Fruit fly (Drosophila melanogaster): ENCODE results near the gene Rox8.

The Rox8 gene

dm6 chr3R:24024688-24025087 is 23.4 kb downstream of the Rox8 start:
- TF ChIP-seq CG17801 (GFP tag; optimal IDR thresholded peaks at IDR 0.05; ENCODE audit: partially characterized antibody): no peak

dm6 chr3R:24024123-24024522 is 23.9 kb downstream of the Rox8 start:
- TF ChIP-seq CG17801 (GFP tag; optimal IDR thresholded peaks at IDR 0.05; ENCODE audit: partially characterized antibody): no peak

DNA sequence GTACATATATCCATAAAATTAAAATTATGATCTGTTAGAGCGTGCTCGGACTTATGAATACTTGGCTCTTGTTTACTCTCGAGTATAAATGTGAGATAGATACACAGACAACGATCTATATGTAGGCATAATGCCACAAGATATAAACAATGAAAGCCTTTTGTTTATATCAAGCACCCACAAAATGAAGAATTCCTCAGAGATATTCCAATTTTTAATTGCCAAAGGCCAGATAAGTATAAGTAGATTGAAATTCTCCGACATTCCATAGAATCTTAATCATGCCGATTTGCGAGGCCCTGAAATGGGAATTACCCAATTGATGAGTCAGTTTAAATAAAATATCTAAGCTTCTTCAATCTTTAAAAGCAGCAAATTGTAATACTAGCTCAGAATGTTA is 26.2 kb downstream of the Rox8 start:
- no peak for TF ChIP-seq CG17801 (GFP tag; optimal IDR thresholded peaks at IDR 0.05; ENCODE audit: partially characterized antibody)

DNA sequence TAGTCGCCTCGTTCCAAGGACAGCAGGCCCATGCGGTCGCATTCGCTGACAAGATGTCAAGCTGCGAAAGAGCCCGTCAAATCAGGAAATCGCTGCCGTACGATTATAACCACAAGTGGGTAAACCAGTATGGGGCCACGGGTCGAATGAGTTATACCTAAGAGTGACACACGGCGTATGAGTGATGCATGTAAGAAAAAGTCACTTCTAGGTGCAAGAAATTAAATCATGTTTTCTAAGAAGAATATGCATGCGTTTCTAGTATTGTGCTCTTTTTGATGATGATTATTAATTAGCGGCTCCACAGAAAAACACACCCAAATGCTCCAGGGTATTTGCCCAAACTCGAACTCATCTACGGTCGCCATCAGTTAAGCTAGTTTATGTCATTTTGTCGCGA is 30.4 kb downstream of the Rox8 start:
- TF ChIP-seq CG17801 (GFP tag; optimal IDR thresholded peaks at IDR 0.05; ENCODE audit: partially characterized antibody): no peak

dm6 chr3R:24015939-24016913 is 31.8 kb downstream of the Rox8 start:
- no peak for TF ChIP-seq CG17801 (GFP tag; optimal IDR thresholded peaks at IDR 0.05; ENCODE audit: partially characterized antibody)

- TF ChIP-seq CG17801 (GFP tag; optimal IDR thresholded peaks at IDR 0.05; ENCODE audit: partially characterized antibody): no peak
These were observed 32.6 kb downstream of the Rox8 start for dm6 chr3R:24015449-24015848.

dm6 chr3R:24014600-24014999 is 33.5 kb downstream of the Rox8 start:
- no peak for TF ChIP-seq CG17801 (GFP tag; optimal IDR thresholded peaks at IDR 0.05; ENCODE audit: partially characterized antibody)

DNA sequence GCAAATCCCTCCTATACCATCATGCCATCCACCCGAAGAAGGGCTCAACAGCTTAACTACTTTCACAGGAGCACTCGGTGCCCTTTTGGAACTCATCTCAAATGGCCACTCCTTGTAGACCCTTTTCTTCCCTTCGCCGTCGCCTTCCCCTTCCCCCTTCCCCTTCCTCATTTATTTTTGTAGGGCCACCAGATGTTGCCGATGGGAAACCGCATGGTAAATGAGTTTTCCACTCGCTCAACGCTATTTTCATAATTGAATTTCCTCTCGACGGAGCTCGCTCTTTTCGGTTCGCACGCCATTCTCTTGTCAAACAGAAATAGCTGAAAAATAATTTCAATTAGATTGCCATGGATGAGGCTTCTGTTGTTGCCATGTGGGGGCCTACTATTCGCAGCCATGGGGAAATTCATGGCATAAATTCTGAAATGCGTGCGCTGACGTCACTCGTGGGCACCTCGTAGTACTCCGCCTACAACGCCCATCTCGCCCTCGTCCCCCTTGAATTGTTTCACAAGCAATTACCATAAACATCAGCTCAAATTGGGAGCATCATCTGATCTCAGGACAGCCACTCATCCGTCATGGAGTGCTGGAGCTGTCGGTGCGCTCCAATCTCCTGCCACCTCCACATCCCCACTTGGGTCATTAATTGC is 35.9 kb downstream of the Rox8 start:
- no peak for TF ChIP-seq CG17801 (GFP tag; optimal IDR thresholded peaks at IDR 0.05; ENCODE audit: partially characterized antibody)

DNA sequence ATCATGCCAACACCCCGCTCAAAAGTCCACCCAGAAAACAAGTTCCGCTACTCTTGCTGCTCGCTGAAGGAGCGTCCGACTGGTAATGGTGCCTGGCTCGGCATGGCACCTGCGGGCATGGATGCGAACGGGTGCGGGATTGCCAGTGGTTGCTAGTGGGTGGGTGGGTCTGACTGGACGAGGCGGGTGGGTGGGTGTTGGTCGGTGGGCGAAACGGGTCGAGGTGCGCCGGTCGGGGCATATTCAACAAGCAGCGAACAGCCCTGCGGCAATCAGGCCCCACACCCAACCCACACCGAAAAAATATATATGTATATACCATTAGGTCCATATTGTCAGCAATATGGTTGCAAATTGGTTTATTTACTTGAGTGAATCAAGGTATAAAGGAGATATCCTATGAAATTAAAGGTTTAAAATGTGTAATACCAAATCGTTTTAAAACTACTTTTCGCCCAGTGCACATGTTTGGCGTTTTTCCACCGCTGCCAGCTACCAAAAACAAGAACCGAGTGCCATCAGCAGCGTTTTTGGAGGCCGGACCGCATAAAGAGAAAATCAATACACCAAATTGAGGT is 37.3 kb downstream of the Rox8 start:
- TF ChIP-seq CG17801 (GFP tag; optimal IDR thresholded peaks at IDR 0.05; ENCODE audit: partially characterized antibody): no peak

dm6 chr3R:24008887-24009286 is 39.2 kb downstream of the Rox8 start:
- TF ChIP-seq CG17801 (GFP tag; optimal IDR thresholded peaks at IDR 0.05; ENCODE audit: partially characterized antibody): no peak

dm6 chr3R:24007775-24008506 is 40.1 kb downstream of the Rox8 start:
- TF ChIP-seq CG17801 (GFP tag; optimal IDR thresholded peaks at IDR 0.05; ENCODE audit: partially characterized antibody): no peak

- peak; percentile 14 for TF ChIP-seq CG17801 (GFP tag; optimal IDR thresholded peaks at IDR 0.05; ENCODE audit: partially characterized antibody)
These were observed 41.5 kb downstream of the Rox8 start for dm6 chr3R:24006449-24007159.

DNA sequence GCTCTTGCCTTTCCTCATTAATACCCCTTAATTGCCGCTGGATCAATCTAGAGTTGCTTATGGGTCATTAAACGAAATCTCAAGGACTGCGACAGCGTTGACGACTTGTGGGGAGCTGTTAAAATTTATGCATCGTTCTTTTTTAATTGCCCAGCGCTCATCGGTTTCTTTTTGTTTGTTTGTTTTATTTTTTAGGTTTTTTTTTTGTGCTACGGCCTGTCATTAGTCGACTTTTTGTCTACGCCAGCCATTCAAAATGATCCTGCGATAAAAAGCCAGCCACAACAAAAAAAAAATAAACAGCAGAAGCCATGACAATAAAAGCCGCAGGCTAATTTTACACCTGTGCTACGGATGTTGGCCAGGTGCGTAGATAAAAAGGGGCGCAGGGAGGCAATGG is 44.1 kb downstream of the Rox8 start:
- TF ChIP-seq CG17801 (GFP tag; optimal IDR thresholded peaks at IDR 0.05; ENCODE audit: partially characterized antibody): no peak

DNA sequence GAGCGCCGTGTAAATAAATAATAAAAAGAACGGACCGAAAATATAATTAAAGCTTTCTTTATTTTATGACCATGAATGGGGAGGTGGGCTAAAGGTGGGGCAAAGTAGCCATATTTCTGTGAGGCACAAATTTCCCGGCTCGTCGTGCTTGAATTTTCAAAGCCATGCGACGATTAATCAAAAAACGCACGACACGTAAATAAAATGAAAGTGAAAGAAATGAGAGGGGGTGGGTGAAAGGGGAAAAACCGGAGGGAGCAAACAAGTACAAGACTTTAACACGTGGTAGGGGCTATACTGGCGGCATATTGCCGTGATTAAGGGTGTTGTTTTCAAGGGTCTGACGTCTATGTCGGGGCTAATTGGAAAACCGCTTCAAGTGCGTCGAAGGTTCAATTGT is 46.9 kb downstream of the Rox8 start:
- TF ChIP-seq CG17801 (GFP tag; optimal IDR thresholded peaks at IDR 0.05; ENCODE audit: partially characterized antibody): no peak

dm6 chr3R:23996224-23996623 is 51.8 kb downstream of the Rox8 start, which contains the start of gene LSm3:
Gene LSm3, plus strand, starts transcription at chr3R:23996262.
- peak; percentile 49 for TF ChIP-seq CG17801 (GFP tag; optimal IDR thresholded peaks at IDR 0.05; ENCODE audit: partially characterized antibody)

All from ovary, adult (tissue).